Worm (Caenorhabditis elegans): ENCODE data around the gene K07E3.2.

DNA sequence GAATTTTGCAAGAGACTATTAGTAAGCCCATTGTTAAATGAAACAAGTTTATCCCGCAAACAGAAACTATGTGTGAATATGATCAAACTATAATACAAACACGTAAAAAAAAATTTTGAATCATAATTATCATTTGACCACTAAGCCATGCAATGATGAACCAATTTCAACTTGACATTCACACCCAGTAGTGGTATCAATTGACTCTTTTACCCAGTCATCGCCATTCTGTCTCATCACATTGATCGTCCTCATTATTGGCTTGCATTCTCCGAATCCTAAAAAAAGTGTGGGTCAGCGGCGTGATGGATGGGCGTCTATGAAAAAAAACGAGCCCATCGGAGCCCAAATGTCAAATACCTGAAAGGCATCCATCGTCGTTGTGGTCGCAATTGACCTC is 16.2 kb downstream of the K07E3.2 start:
- TF ChIP-seq F33H1.4 (GFP tag; IDR thresholded peaks at IDR 0.05) (no peak), ceh-79 (tag; optimal IDR thresholded peaks at IDR 0.05) (no peak), C06A6.2 (GFP tag; conservative IDR thresholded peaks at IDR 0.05) (no peak), F57C9.4 (tag; optimal IDR thresholded peaks at IDR 0.05) (no peak), xnd-1 (tag; optimal IDR thresholded peaks at IDR 0.05) (no peak), unc-62 (GFP tag; optimal IDR thresholded peaks at IDR 0.05) (no peak), efl-1 (GFP tag; optimal IDR thresholded peaks at IDR 0.05) (no peak), ama-1 (optimal IDR thresholded peaks at IDR 0.05) (no peak), ama-1 (GFP tag; optimal IDR thresholded peaks at IDR 0.05) (no peak)
